Worm (Caenorhabditis elegans) whole organism, L2 larva: ENCODE data around the gene C02F5.10.

Experiments used
- C34F6.9 ChIP-seq: fragments of 150-350 bp; optimal IDR thresholded peaks from 2 replicates; lab custom pipeline; 2014; ENCODE audit warnings: missing biosample characterization, missing genetic modification characterization
- F13H6.1 ChIP-seq: sonication (generic microtip); optimal IDR thresholded peaks from 2 replicates; lab custom pipeline; 2016; ENCODE audit warnings: missing genetic modification characterization, missing compliant biosample characterization
- Y55F3AM.14 ChIP-seq: fragments of 200-800 bp; sonication (Bioruptor generic); optimal IDR thresholded peaks from 2 replicates; lab custom pipeline; 2018; ENCODE audit warnings: mild to moderate bottlenecking, missing genetic modification characterization, missing compliant biosample characterization
- ZK546.5 ChIP-seq: sonication (generic microtip); optimal IDR thresholded peaks from 2 replicates; lab custom pipeline; 2017; ENCODE audit warnings: missing biosample characterization, missing genetic modification characterization
- blmp-1 ChIP-seq: sonication (generic microtip); optimal IDR thresholded peaks from 2 replicates; lab custom pipeline; 2017; ENCODE audit warnings: missing genetic modification characterization, mild to moderate bottlenecking, missing compliant biosample characterization, antibody characterized with exemption, moderate library complexity; ENCODE audit not compliant: insufficient read depth
- ceh-16 ChIP-seq: fragments of 150-350 bp; optimal IDR thresholded peaks from 2 replicates; lab custom pipeline; 2014; ENCODE audit warnings: missing biosample characterization, missing genetic modification characterization
- ceh-82 ChIP-seq: fragments of 150-350 bp; optimal IDR thresholded peaks from 2 replicates; lab custom pipeline; 2014; ENCODE audit warnings: missing biosample characterization, missing genetic modification characterization
- crh-2 ChIP-seq: sonication (generic microtip); optimal IDR thresholded peaks from 2 replicates; lab custom pipeline; 2017; ENCODE audit warnings: missing biosample characterization, missing genetic modification characterization
- dmd-4 ChIP-seq: sonication (generic microtip); optimal IDR thresholded peaks from 2 replicates; lab custom pipeline; 2017; ENCODE audit warnings: missing biosample characterization, missing genetic modification characterization
- egl-27 ChIP-seq: sonication (generic microtip); optimal IDR thresholded peaks from 3 replicates; lab custom pipeline; 2017; ENCODE audit warnings: missing biosample characterization, missing genetic modification reagents, missing genetic modification characterization
- elt-1 ChIP-seq: fragments of 150-350 bp; optimal IDR thresholded peaks from 2 replicates; lab custom pipeline; 2014; ENCODE audit warnings: missing biosample characterization, missing genetic modification characterization
- elt-3 ChIP-seq: sonication (generic microtip); optimal IDR thresholded peaks from 2 replicates; lab custom pipeline; 2017; ENCODE audit warnings: missing biosample characterization, missing genetic modification characterization
- fos-1 ChIP-seq: fragments of 150-350 bp; optimal IDR thresholded peaks from 2 replicates; lab custom pipeline; 2014; ENCODE audit warnings: missing biosample characterization, missing genetic modification characterization
- gmeb-1 ChIP-seq: fragments of 150-350 bp; optimal IDR thresholded peaks from 2 replicates; lab custom pipeline; 2014; ENCODE audit warnings: missing biosample characterization, missing genetic modification characterization
- lin-11 ChIP-seq: fragments of 150-350 bp; sonication (generic microtip); optimal IDR thresholded peaks from 2 replicates; lab custom pipeline; 2014; ENCODE audit warnings: missing biosample characterization, missing genetic modification characterization, inconsistent platforms, mixed read lengths
- lin-13 ChIP-seq: fragments of 150-350 bp; optimal IDR thresholded peaks from 2 replicates; lab custom pipeline; 2014; ENCODE audit warnings: missing biosample characterization, missing genetic modification reagents, missing genetic modification characterization
- lin-39 ChIP-seq: fragments of 150-350 bp; optimal IDR thresholded peaks from 2 replicates; lab custom pipeline; 2014; ENCODE audit warnings: missing biosample characterization, missing genetic modification reagents, missing genetic modification characterization
- lsy-2 ChIP-seq, 2 experiments: fragments of 150-350 bp in 1 of 2; sonication (generic microtip) in 1 of 2; optimal IDR thresholded peaks; 2 replicates each; lab custom pipeline; 2014 to 2017; ENCODE audit warnings: missing biosample characterization in 2 of 2, missing genetic modification characterization in 2 of 2
- mbf-1 ChIP-seq: sonication (generic microtip); optimal IDR thresholded peaks from 2 replicates; lab custom pipeline; 2017; ENCODE audit warnings: missing biosample characterization, missing genetic modification characterization
- mdl-1 ChIP-seq, 2 experiments: fragments of 150-350 bp in 1 of 2; sonication (generic microtip) in 1 of 2; optimal IDR thresholded peaks; 2 replicates each; lab custom pipeline; 2017; ENCODE audit warnings: missing biosample characterization in 2 of 2, missing genetic modification characterization in 2 of 2
- nhr-12 ChIP-seq: fragments of 150-350 bp; optimal IDR thresholded peaks from 2 replicates; lab custom pipeline; 2014; ENCODE audit warnings: missing biosample characterization, missing genetic modification characterization
- nhr-21 ChIP-seq: fragments of 150-350 bp; optimal IDR thresholded peaks from 2 replicates; lab custom pipeline; 2014; ENCODE audit warnings: missing biosample characterization, missing genetic modification characterization
- nhr-23 ChIP-seq: fragments of 150-350 bp; optimal IDR thresholded peaks from 2 replicates; lab custom pipeline; 2014; ENCODE audit warnings: missing biosample characterization, missing genetic modification reagents, missing genetic modification characterization
- nhr-237 ChIP-seq: fragments of 150-350 bp; optimal IDR thresholded peaks from 2 replicates; lab custom pipeline; 2014; ENCODE audit warnings: missing biosample characterization, missing genetic modification characterization
- nhr-77 ChIP-seq: fragments of 150-350 bp; optimal IDR thresholded peaks from 2 replicates; lab custom pipeline; 2014; ENCODE audit warnings: missing biosample characterization, missing genetic modification characterization
- sem-4 ChIP-seq: fragments of 150-350 bp; optimal IDR thresholded peaks from 2 replicates; lab custom pipeline; 2014; ENCODE audit warnings: missing biosample characterization, missing genetic modification reagents, missing genetic modification characterization
- snpc-4 ChIP-seq: fragments of 150-350 bp; optimal IDR thresholded peaks from 2 replicates; lab custom pipeline; 2014; ENCODE audit warnings: missing biosample characterization, missing genetic modification characterization
- unc-39 ChIP-seq: fragments of 150-350 bp; optimal IDR thresholded peaks from 2 replicates; lab custom pipeline; 2014; ENCODE audit warnings: missing biosample characterization, missing genetic modification characterization
- unc-55 ChIP-seq: fragments of 150-350 bp; sonication (generic microtip); optimal IDR thresholded peaks from 3 replicates; lab custom pipeline; 2014; ENCODE audit warnings: missing biosample characterization, missing genetic modification reagents, missing genetic modification characterization
- unc-62 ChIP-seq: fragments of 150-350 bp; optimal IDR thresholded peaks from 2 replicates; lab custom pipeline; 2014; ENCODE audit warnings: missing biosample characterization, missing genetic modification reagents, missing genetic modification characterization
- zag-1 ChIP-seq: fragments of 150-350 bp; optimal IDR thresholded peaks from 2 replicates; lab custom pipeline; 2014; ENCODE audit warnings: missing biosample characterization, missing genetic modification characterization
- ztf-11 ChIP-seq: sonication (generic microtip); optimal IDR thresholded peaks from 2 replicates; lab custom pipeline; 2017; ENCODE audit warnings: missing biosample characterization, missing genetic modification characterization
- ztf-4 ChIP-seq: fragments of 150-350 bp; optimal IDR thresholded peaks from 2 replicates; lab custom pipeline; 2014; ENCODE audit warnings: missing biosample characterization, missing genetic modification characterization

The C02F5.10 gene

ce11 chrIII:8287519-8287918 is 38.2 kb upstream of the C02F5.10 start (continued):
- TF ChIP-seq fos-1 (tag; lab: Kevin White, UChicago) (no peak), F13H6.1 (tag; lab: Kevin White, UChicago) (peak; percentile 61), ceh-16 (tag; lab: Kevin White, UChicago) (no peak), dmd-4 (tag; lab: Kevin White, UChicago) (no peak), zag-1 (tag; lab: Kevin White, UChicago) (peak; percentile 41)

- TF ChIP-seq mdl-1 (tag; optimal IDR thresholded peaks at IDR 0.05; lab: Kevin White, UChicago) (no peak), elt-1 (tag; lab: Kevin White, UChicago) (no peak), lin-39 (tag; lab: Kevin White, UChicago) (no peak), lin-11 (no peak), snpc-4 (tag; lab: Kevin White, UChicago) (no peak), egl-27 (tag; lab: Kevin White, UChicago) (no peak)
These were observed 37.5 kb upstream of the C02F5.10 start for ce11 chrIII:8286824-8287223.

ce11 chrIII:8286003-8286402 is 36.7 kb upstream of the C02F5.10 start:
- TF ChIP-seq lin-39 (tag; lab: Kevin White, UChicago), result no peak
- peak; percentile 42 for TF ChIP-seq unc-55 (GFP tag; lab: Kevin White, UChicago)

ce11 chrIII:8283525-8283924 is 34.2 kb upstream of the C02F5.10 start:
- TF ChIP-seq blmp-1 (tag; lab: Kevin White, UChicago) (no peak), ztf-11 (no peak), nhr-21 (tag; lab: Kevin White, UChicago) (no peak)

ce11 chrIII:8281310-8281709 is 32.0 kb upstream of the C02F5.10 start:
- TF ChIP-seq nhr-77 (tag; lab: Kevin White, UChicago), result no peak
- TF ChIP-seq unc-55 (GFP tag; lab: Kevin White, UChicago), result peak; percentile 33

ce11 chrIII:8280352-8280751 is 31.1 kb upstream of the C02F5.10 start:
- no peak for TF ChIP-seq mbf-1 (tag; lab: Kevin White, UChicago)
- TF ChIP-seq C34F6.9 (tag; lab: Kevin White, UChicago), result peak; percentile 1

- no peak for TF ChIP-seq sem-4 (tag; lab: Kevin White, UChicago)
- TF ChIP-seq lin-39 (tag; lab: Kevin White, UChicago), result no peak
- TF ChIP-seq Y55F3AM.14 (GFP tag; lab: Kevin White, UChicago), result no peak
- no peak for TF ChIP-seq F13H6.1 (tag; lab: Kevin White, UChicago)
- TF ChIP-seq, all 48 proteins: peak for 0
These were observed 30.3 kb upstream of the C02F5.10 start for ce11 chrIII:8279567-8279966.

- TF ChIP-seq lin-11 (no peak), mdl-1 (tag; optimal IDR thresholded peaks at IDR 0.05; lab: Kevin White, UChicago) (no peak), ztf-4 (tag; lab: Kevin White, UChicago) (no peak), Y55F3AM.14 (GFP tag; lab: Kevin White, UChicago) (no peak), nhr-77 (tag; lab: Kevin White, UChicago) (no peak), ztf-11 (no peak), nhr-21 (tag; lab: Kevin White, UChicago) (no peak), C34F6.9 (tag; lab: Kevin White, UChicago) (no peak)
These were observed 29.5 kb upstream of the C02F5.10 start, which contains the start of gene mig-10 for ce11 chrIII:8278801-8279200. mig-10 (plus strand) TSS chrIII:8279101.

ce11 chrIII:8275871-8276270 is 26.6 kb upstream of the C02F5.10 start, which contains the start of gene clec-160:
clec-160 (minus strand) TSS chrIII:8275971.
- TF ChIP-seq nhr-23 (tag; lab: Kevin White, UChicago) (no peak), nhr-237 (tag; lab: Kevin White, UChicago) (no peak), egl-27 (tag; lab: Kevin White, UChicago) (no peak), blmp-1 (tag; lab: Kevin White, UChicago) (no peak), gmeb-1 (tag; lab: Kevin White, UChicago) (no peak), nhr-12 (no peak), mbf-1 (tag; lab: Kevin White, UChicago) (no peak), elt-3 (no peak), ztf-11 (no peak), unc-39 (tag; lab: Kevin White, UChicago) (no peak), C34F6.9 (tag; lab: Kevin White, UChicago) (no peak), lsy-2 (tag; optimal IDR thresholded peaks at IDR 0.05; lab: Kevin White, UChicago) (no peak), Y55F3AM.14 (GFP tag; lab: Kevin White, UChicago) (no peak), lin-13 (GFP tag; lab: Kevin White, UChicago) (no peak), ceh-82 (tag; lab: Kevin White, UChicago) (no peak), crh-2 (tag; lab: Kevin White, UChicago) (no peak), ZK546.5 (tag; lab: Kevin White, UChicago) (no peak), lin-39 (tag; lab: Kevin White, UChicago) (no peak), unc-62 (no peak)
